Fruit fly (Drosophila melanogaster): ENCODE data around the gene CG7330.

The CG7330 gene

DNA sequence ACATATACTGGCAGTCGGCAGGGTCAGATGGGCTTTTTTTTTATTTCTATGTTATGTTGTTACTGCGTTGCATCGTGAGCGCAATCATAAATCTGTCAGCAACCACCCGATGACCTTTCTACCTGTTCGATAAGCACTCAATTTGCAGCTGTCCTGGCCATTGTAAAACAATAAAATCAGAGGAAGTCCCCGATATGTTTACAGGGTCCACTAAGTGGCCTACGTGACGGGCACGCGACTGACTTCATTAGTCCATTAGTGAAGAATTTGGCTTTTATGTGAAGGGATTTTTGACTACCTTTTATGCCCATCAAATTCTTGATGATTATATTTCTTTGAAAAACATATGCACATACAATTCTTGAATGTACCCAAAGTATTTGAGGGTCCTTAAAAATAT, 10.4 kb upstream of the CG7330 start:
- TF ChIP-seq CG8478 (optimal IDR thresholded peaks at IDR 0.05) (no peak), CTCF (optimal IDR thresholded peaks at IDR 0.05) (no peak)

DNA sequence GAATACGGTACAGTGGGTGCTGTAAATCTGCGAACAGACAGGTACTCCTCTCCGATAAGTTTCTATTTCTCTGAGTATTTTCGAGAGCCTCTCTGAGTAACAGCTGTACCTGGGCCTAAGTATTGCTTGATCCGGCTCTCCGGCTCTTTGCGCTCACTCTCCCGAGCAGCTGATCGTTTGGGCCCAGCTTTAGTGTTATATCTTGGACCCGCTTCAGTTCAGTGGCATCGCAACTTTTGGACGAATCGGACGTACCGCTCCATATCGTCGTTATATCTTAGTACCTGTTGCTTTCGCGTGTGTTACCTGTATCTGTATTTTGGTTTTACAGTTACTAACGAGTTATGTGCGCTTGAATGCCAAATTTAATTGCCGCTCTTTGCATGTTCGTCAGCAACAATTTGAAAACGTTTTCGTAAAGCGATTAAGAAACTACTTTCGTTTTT, 9.5 kb upstream of the CG7330 start, which contains the start of gene geko:
TSS of gene geko (plus strand) at position 219 of the 446 bp plus-strand sequence.
- TF ChIP-seq CG8478 (optimal IDR thresholded peaks at IDR 0.05): no peak
- no peak for TF ChIP-seq CTCF (optimal IDR thresholded peaks at IDR 0.05)

DNA sequence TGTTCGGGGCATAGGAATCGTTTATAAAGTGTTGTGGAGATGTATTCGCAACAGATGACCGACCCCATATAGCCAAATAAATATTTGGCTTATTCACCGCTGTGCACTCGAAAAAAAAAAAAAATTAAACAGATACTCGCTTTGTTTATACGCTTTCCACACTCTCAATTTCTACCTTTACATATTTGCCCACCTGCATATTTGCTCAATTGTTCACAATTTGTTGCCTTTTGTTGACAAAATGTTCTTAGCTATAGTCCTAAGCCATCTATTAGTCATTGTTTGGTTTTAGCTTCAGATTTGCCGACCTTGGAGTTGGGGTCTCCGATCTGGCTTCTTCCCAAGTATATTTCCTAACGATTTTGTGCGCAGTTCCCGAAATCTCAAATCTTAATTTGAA, 5.8 kb upstream of the CG7330 start:
- TF ChIP-seq CG8478 (optimal IDR thresholded peaks at IDR 0.05) (no peak), CTCF (optimal IDR thresholded peaks at IDR 0.05) (no peak)

dm6 chr3L:18144620-18145019, 4.1 kb upstream of the CG7330 start:
- TF ChIP-seq CG8478 (optimal IDR thresholded peaks at IDR 0.05) (no peak), CTCF (optimal IDR thresholded peaks at IDR 0.05) (no peak)

DNA sequence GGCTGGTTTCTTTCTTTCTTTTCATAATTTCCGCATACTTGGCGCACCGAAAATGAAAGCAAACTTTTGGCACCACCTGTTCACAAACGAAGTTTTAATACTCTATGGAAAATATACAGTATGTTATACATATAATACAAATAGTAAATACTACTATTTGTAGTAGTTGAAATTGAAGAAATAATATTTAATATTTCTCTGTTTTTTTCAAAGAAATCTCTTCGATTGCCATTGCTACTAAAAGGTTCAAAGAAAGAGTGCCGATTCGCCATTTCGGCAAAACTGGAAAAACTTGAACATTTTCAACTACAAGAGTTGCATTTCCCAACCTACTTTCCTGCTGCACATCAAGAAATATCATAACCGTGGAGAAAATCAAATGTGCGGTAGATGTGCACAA, 1.9 kb upstream of the CG7330 start:
- TF ChIP-seq CG8478 (optimal IDR thresholded peaks at IDR 0.05): no peak
- TF ChIP-seq CTCF (optimal IDR thresholded peaks at IDR 0.05): no peak

- no peak for TF ChIP-seq CTCF (optimal IDR thresholded peaks at IDR 0.05)
- TF ChIP-seq CG8478 (optimal IDR thresholded peaks at IDR 0.05): no peak
Observed at dm6 chr3L:18147596-18147995, 1.1 kb upstream of the CG7330 start.

DNA sequence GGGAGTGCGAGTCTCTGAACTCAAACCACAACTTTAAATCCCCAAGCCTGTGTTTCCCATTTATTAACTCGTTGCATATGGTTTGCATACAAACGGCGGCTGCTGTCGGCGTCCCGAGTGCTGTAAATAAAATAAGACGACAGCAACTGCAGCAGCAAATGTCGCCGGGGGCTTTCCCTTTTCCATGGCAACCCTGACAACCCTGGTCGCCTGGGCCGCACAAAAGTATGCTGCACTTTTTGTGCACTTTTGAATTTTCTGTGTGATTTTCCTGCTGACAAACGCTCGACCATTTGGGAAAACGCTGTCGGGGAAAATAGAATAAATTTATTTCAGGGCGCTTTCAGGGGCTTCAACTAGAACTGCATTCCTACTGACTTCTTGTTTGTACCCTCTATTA, 5.4 kb downstream of the CG7330 start:
- TF ChIP-seq CG8478 (optimal IDR thresholded peaks at IDR 0.05): no peak
- peak in 1 of 2 experiments; percentile 37 for TF ChIP-seq CTCF (optimal IDR thresholded peaks at IDR 0.05)

DNA sequence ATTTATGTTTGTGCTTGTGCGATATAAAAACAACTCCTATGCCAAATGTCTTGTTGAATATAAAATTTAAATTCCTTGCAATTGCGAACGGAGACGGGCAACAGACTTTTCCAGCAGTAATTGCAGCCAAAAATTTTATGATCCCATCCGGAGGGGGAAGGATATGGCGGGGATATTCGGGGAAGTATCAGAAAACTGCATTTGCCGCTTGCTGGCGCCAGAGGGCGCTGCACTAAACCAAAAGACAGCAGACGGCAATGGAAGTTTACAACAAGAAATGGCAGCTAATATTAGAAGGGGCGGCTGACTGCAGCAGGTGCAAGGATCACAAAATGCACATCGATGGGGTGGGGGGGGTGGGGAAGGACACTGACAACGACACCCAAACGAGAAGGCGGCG, 12.5 kb downstream of the CG7330 start:
- TF ChIP-seq CTCF (optimal IDR thresholded peaks at IDR 0.05) (peak; percentile 65 to 80), CG8478 (optimal IDR thresholded peaks at IDR 0.05) (no peak)

DNA sequence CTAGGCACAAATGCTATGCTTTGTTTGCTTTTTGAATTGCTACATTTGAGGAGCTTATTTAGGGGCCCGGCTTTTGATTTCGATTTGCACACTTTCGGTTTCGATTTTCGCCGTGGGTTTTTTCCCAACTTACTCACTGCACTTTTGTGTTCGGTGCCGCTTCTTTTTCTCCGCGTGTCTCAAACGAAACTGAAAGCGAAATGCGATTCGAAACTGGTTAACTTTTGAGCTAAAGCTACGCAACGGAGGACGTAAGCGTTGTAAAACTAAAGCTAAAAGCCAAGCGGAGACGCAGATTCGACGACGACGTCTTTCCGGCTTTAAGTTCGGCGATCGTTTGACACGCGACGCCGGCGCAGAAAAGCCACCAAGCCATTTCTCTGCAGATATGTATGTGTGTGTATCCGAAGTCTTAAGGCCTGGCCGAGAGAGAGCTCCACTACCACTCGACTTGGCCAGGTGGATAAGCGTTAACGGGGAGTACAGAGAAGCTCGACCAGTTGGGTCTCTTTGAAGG, 13.5 kb downstream of the CG7330 start, which contains the start of gene CG13699:
TSS of gene CG13699 (minus strand) at position 349 of the 517 bp plus-strand sequence.
- TF ChIP-seq CG8478 (optimal IDR thresholded peaks at IDR 0.05) (no peak), CTCF (optimal IDR thresholded peaks at IDR 0.05) (no peak)

dm6 chr3L:18163127-18163526, 14.4 kb downstream of the CG7330 start:
- TF ChIP-seq CTCF (optimal IDR thresholded peaks at IDR 0.05): no peak
- TF ChIP-seq CG8478 (optimal IDR thresholded peaks at IDR 0.05): no peak

- TF ChIP-seq CTCF (optimal IDR thresholded peaks at IDR 0.05) (no peak), CG8478 (optimal IDR thresholded peaks at IDR 0.05) (no peak)
Observed at dm6 chr3L:18164804-18165203, 16.1 kb downstream of the CG7330 start.

DNA sequence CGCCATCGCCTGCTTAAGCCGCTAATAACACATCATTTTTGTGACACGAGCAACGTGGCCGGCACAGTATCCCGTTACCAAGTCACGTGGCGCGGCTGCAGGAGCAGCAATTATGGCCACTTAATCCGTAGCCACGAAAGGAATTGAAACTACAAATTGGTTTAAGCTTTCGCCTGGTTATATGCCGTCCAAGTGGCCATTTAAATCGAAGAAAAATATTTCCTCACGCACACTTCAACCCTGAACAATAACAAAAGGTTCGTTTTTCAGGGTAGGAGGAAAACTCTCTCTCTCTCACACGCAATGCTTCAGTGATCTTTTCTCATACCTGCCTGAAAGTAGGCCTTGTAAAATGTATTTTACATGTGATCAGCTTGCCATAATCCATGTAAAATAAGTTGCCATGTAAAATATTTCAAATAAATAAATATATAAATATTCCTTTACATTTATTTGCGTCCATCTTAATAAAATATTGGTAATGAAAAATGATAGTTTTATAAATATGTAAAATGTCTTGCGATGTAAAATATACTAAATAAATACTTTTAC, 18.3 kb downstream of the CG7330 start:
- TF ChIP-seq CTCF (optimal IDR thresholded peaks at IDR 0.05): peak; percentile 48 to 55
- TF ChIP-seq CG8478 (optimal IDR thresholded peaks at IDR 0.05): no peak

- no peak for TF ChIP-seq CTCF (optimal IDR thresholded peaks at IDR 0.05)
- no peak for TF ChIP-seq CG8478 (optimal IDR thresholded peaks at IDR 0.05)
Observed at dm6 chr3L:18171093-18171492, 22.4 kb downstream of the CG7330 start.

dm6 chr3L:18172064-18172696, 23.5 kb downstream of the CG7330 start:
- TF ChIP-seq CTCF (optimal IDR thresholded peaks at IDR 0.05): no peak
- TF ChIP-seq CG8478 (optimal IDR thresholded peaks at IDR 0.05): no peak

- TF ChIP-seq CTCF (optimal IDR thresholded peaks at IDR 0.05) (no peak), CG8478 (optimal IDR thresholded peaks at IDR 0.05) (no peak)
Observed at dm6 chr3L:18173668-18174067, 24.9 kb downstream of the CG7330 start.

- TF ChIP-seq CTCF (optimal IDR thresholded peaks at IDR 0.05): no peak
- no peak for TF ChIP-seq CG8478 (optimal IDR thresholded peaks at IDR 0.05)
Observed at dm6 chr3L:18174833-18175232, 26.1 kb downstream of the CG7330 start.

Data from S2 (cell line).